Fruit fly (Drosophila melanogaster): ENCODE results near the gene Meltrin.

Gene Meltrin

dm6 chr3R:14721942-14722939 is 25.1 kb upstream of the Meltrin start (continued):
- TF ChIP-seq unc-4 (GFP tag; IDR thresholded peaks at IDR 0.05; ENCODE audit: partially characterized antibody) (0 out of 2 replicates have a peak, but pooled peaks have one; percentile 15), inv (GFP tag; IDR thresholded peaks at IDR 0.05; ENCODE audit: partially characterized antibody) (no peak), ham (GFP tag; IDR thresholded peaks at IDR 0.05) (no peak), CG12219 (GFP tag; optimal IDR thresholded peaks at IDR 0.05) (peak; percentile 66), CG14014 (GFP tag; IDR thresholded peaks at IDR 0.05) (peak; percentile 74), sna (GFP tag; IDR thresholded peaks at IDR 0.05; ENCODE audit: partially characterized antibody) (no peak), salm (tag; optimal IDR thresholded peaks at IDR 0.05) (peak; percentile 21), cato (GFP tag; optimal IDR thresholded peaks at IDR 0.05; ENCODE audit: borderline replicate concordance) (peak; percentile 3), CG18011 (GFP tag; optimal IDR thresholded peaks at IDR 0.05) (peak; percentile 35), CG7928 (GFP tag; optimal IDR thresholded peaks at IDR 0.05) (peak; percentile 10), Hr78 (GFP tag; optimal IDR thresholded peaks at IDR 0.05) (peak in 1 of 2 experiments; percentile 0), ase (GFP tag; IDR thresholded peaks at IDR 0.05) (no peak), CG4424 (GFP tag; optimal IDR thresholded peaks at IDR 0.05) (peak; percentile 65), NfI (GFP tag; optimal IDR thresholded peaks at IDR 0.05) (peak; percentile 59), hbn (GFP tag; IDR thresholded peaks at IDR 0.05; ENCODE audit: partially characterized antibody) (no peak), vnd (GFP tag; IDR thresholded peaks at IDR 0.05; ENCODE audit: partially characterized antibody) (no peak), toy (GFP tag; IDR thresholded peaks at IDR 0.05) (peak; percentile 49; the same call in 1 of the 2 replicates), Ravus (GFP tag; IDR thresholded peaks at IDR 0.05) (peak; percentile 7; the same call in 1 of the 2 replicates), HmgD (GFP tag; optimal IDR thresholded peaks at IDR 0.05) (peak; percentile 11), dmrt11E (tag; optimal IDR thresholded peaks at IDR 0.05) (peak; percentile 56), Lim3 (GFP tag; IDR thresholded peaks at IDR 0.05) (0 out of 2 replicates have a peak, but pooled peaks have one; percentile 22), Trl (optimal IDR thresholded peaks at IDR 0.05) (peak; percentile 82 to 92), Trl (GFP tag; optimal IDR thresholded peaks at IDR 0.05) (peak; percentile 62), CG13424 (tag; optimal IDR thresholded peaks at IDR 0.05) (peak; percentile 56), CG31441 (GFP tag; IDR thresholded peaks at IDR 0.05) (peak; percentile 70), CG3281 (GFP tag; optimal IDR thresholded peaks at IDR 0.05) (peak; percentile 60), CG1603 (tag; optimal IDR thresholded peaks at IDR 0.05) (peak; percentile 78), CG8765 (GFP tag; IDR thresholded peaks at IDR 0.05) (no peak), E2f1 (GFP tag; IDR thresholded peaks at IDR 0.05) (peak; percentile 75), CoRest (tag; optimal IDR thresholded peaks at IDR 0.05) (peak; percentile 66), Dfd (GFP tag; optimal IDR thresholded peaks at IDR 0.05) (no peak), gro (GFP tag; optimal IDR thresholded peaks at IDR 0.05) (no peak), sd (tag; optimal IDR thresholded peaks at IDR 0.05) (peak; percentile 99), esg (GFP tag; conservative IDR thresholded peaks at IDR 0.05) (peak; percentile 64), HLH54F (GFP tag; optimal IDR thresholded peaks at IDR 0.05) (peak; percentile 62), tna (GFP tag; IDR thresholded peaks at IDR 0.05; ENCODE audit: partially characterized antibody) (no peak), ato (GFP tag; IDR thresholded peaks at IDR 0.05; ENCODE audit: partially characterized antibody) (no peak), stwl (tag; optimal IDR thresholded peaks at IDR 0.05) (no peak), CG5180 (GFP tag; optimal IDR thresholded peaks at IDR 0.05) (no peak), crp (GFP tag; optimal IDR thresholded peaks at IDR 0.05) (peak in 1 of 2 experiments; percentile 24), ro (GFP tag; IDR thresholded peaks at IDR 0.05) (no peak), CG6683 (GFP tag; optimal IDR thresholded peaks at IDR 0.05) (no peak), ap (GFP tag; IDR thresholded peaks at IDR 0.05) (peak; percentile 64), da (GFP tag; optimal IDR thresholded peaks at IDR 0.05) (no peak), Meics (GFP tag; optimal IDR thresholded peaks at IDR 0.05) (peak; percentile 55), Lpt (GFP tag; optimal IDR thresholded peaks at IDR 0.05) (peak; percentile 28), aop (GFP tag; IDR thresholded peaks at IDR 0.05) (no peak)

Data from whole organism, embryonic.